Fruit fly (Drosophila melanogaster): Measurements from ENCODE around the gene Rsod.

The Rsod gene

dm6 chr3R:30170671-30171667 lies at the start of gene Rsod:
Gene Rsod, minus strand, starts transcription at chr3R:30171207.
- TF ChIP-seq kay (GFP tag; ENCODE audit: borderline replicate concordance) (no peak), CG14711 (tag; optimal IDR thresholded peaks at IDR 0.05) (no peak), CG7045 (GFP tag; optimal IDR thresholded peaks at IDR 0.05) (no peak), CG33017 (tag; optimal IDR thresholded peaks at IDR 0.05) (no peak), ovo (GFP tag; optimal IDR thresholded peaks at IDR 0.05) (no peak), CG1620 (GFP tag; optimal IDR thresholded peaks at IDR 0.05) (no peak), tj (GFP tag; optimal IDR thresholded peaks at IDR 0.05) (no peak), cnc (optimal IDR thresholded peaks at IDR 0.05) (no peak)

dm6 chr3R:30216210-30216609 lies 45.2 kb upstream of the Rsod start, which contains the start of gene CecC:
Gene CecC, plus strand, starts transcription at chr3R:30216484.
- no peak for TF ChIP-seq Mnt (GFP tag; optimal IDR thresholded peaks at IDR 0.05)
- TF ChIP-seq kay (GFP tag; ENCODE audit: borderline replicate concordance) = no peak
- TF ChIP-seq CG5204 (GFP tag; optimal IDR thresholded peaks at IDR 0.05) = no peak
- no peak for TF ChIP-seq CG14711 (tag; optimal IDR thresholded peaks at IDR 0.05)
- no peak for TF ChIP-seq tj (GFP tag; optimal IDR thresholded peaks at IDR 0.05)
- TF ChIP-seq CG7045 (GFP tag; optimal IDR thresholded peaks at IDR 0.05) = no peak
- no peak for TF ChIP-seq CG1620 (GFP tag; optimal IDR thresholded peaks at IDR 0.05)
- no peak for TF ChIP-seq CG11617 (GFP tag; optimal IDR thresholded peaks at IDR 0.05)
- no peak for TF ChIP-seq Hr96 (GFP tag; optimal IDR thresholded peaks at IDR 0.05)
- no peak for TF ChIP-seq ovo (GFP tag; optimal IDR thresholded peaks at IDR 0.05)
- TF ChIP-seq cnc (optimal IDR thresholded peaks at IDR 0.05) = no peak
- no peak for TF ChIP-seq CG12768 (GFP tag; optimal IDR thresholded peaks at IDR 0.05)
- no peak for TF ChIP-seq bab1 (GFP tag; optimal IDR thresholded peaks at IDR 0.05)
- TF ChIP-seq CG33017 (tag; optimal IDR thresholded peaks at IDR 0.05) = no peak

- TF ChIP-seq CG14711 (tag; optimal IDR thresholded peaks at IDR 0.05) (no peak), CG33017 (tag; optimal IDR thresholded peaks at IDR 0.05) (no peak), Mnt (GFP tag; optimal IDR thresholded peaks at IDR 0.05) (no peak), Crg-1 (GFP tag; optimal IDR thresholded peaks at IDR 0.05) (no peak), Clk (GFP tag; optimal IDR thresholded peaks at IDR 0.05) (no peak), CG5204 (GFP tag; optimal IDR thresholded peaks at IDR 0.05) (no peak), CG1620 (GFP tag; optimal IDR thresholded peaks at IDR 0.05) (no peak), tj (GFP tag; optimal IDR thresholded peaks at IDR 0.05) (no peak), ovo (GFP tag; optimal IDR thresholded peaks at IDR 0.05) (no peak), pad (GFP tag; optimal IDR thresholded peaks at IDR 0.05) (no peak), CG11617 (GFP tag; optimal IDR thresholded peaks at IDR 0.05) (no peak), CG7101 (tag; optimal IDR thresholded peaks at IDR 0.05) (no peak), cnc (optimal IDR thresholded peaks at IDR 0.05) (no peak), CG12768 (GFP tag; optimal IDR thresholded peaks at IDR 0.05) (no peak)
Measured at dm6 chr3R:30215020-30215419, 44.0 kb upstream of the Rsod start.

DNA sequence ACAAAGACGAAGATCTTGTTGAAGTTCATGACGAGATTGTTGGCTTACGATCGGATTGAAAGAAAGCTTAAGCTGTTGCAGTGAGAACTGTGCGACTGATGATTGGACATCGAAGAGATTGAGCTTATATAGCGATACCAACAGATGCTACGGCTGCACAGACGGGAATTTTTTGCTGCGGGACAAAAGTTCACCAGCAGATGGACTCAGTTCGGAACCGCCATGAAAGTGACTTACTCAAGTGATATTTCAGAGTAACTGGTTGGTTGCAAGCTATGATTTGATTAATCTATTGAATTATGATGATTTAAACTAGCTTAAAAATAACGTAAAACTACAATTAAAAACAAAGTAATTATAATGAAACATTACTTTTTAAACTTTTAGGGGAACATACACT lies 42.7 kb upstream of the Rsod start, which contains the start of gene CecB:
CecB (minus strand) TSS at position 101 of the 400 bp plus-strand sequence.
- TF ChIP-seq Crg-1 (GFP tag; optimal IDR thresholded peaks at IDR 0.05) (no peak), pad (GFP tag; optimal IDR thresholded peaks at IDR 0.05) (no peak), CG11617 (GFP tag; optimal IDR thresholded peaks at IDR 0.05) (no peak), tj (GFP tag; optimal IDR thresholded peaks at IDR 0.05) (no peak), cnc (optimal IDR thresholded peaks at IDR 0.05) (no peak), CG12768 (GFP tag; optimal IDR thresholded peaks at IDR 0.05) (no peak), CG33017 (tag; optimal IDR thresholded peaks at IDR 0.05) (no peak), CG7101 (tag; optimal IDR thresholded peaks at IDR 0.05) (no peak), Mnt (GFP tag; optimal IDR thresholded peaks at IDR 0.05) (no peak), CG14711 (tag; optimal IDR thresholded peaks at IDR 0.05) (no peak), Clk (GFP tag; optimal IDR thresholded peaks at IDR 0.05) (no peak), toe (GFP tag; optimal IDR thresholded peaks at IDR 0.05) (no peak), cic (GFP tag; optimal IDR thresholded peaks at IDR 0.05) (no peak)

dm6 chr3R:30211856-30212255 lies 40.8 kb upstream of the Rsod start, which contains the start of gene CecA2:
Gene CecA2, plus strand, starts transcription at chr3R:30212156.
- TF ChIP-seq cic (GFP tag; optimal IDR thresholded peaks at IDR 0.05) (no peak), ovo (GFP tag; optimal IDR thresholded peaks at IDR 0.05) (no peak), Hr96 (GFP tag; optimal IDR thresholded peaks at IDR 0.05) (no peak), cnc (optimal IDR thresholded peaks at IDR 0.05) (no peak), tj (GFP tag; optimal IDR thresholded peaks at IDR 0.05) (no peak), CG1620 (GFP tag; optimal IDR thresholded peaks at IDR 0.05) (no peak), CG7101 (tag; optimal IDR thresholded peaks at IDR 0.05) (no peak), kay (GFP tag; ENCODE audit: borderline replicate concordance) (no peak), CG33017 (tag; optimal IDR thresholded peaks at IDR 0.05) (no peak)

DNA sequence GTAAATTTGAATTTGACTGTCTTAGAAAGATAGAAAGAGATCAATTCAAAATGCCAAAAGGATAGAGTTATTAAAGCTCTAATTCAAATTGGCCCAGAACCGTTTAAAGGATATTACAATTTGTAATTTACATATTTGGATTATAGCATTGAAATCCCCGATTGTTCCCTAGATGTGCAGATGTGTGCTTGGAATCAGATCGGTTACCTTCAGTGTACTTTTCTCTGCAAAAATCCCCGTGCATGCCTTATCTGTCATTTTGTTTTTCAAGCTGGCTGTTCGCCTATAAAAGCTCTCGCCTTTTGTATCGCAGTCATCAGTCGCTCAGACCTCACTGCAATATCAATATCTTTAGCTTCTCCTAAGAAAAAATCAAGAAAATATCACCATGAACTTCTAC lies 39.6 kb upstream of the Rsod start, which contains the start of gene CecA1:
CecA1 (plus strand) TSS at position 315 of the 400 bp plus-strand sequence.
- TF ChIP-seq kay (GFP tag; ENCODE audit: borderline replicate concordance) = no peak
- TF ChIP-seq CG11617 (GFP tag; optimal IDR thresholded peaks at IDR 0.05) = no peak
- no peak for TF ChIP-seq CG7101 (tag; optimal IDR thresholded peaks at IDR 0.05)
- TF ChIP-seq CG12768 (GFP tag; optimal IDR thresholded peaks at IDR 0.05) = no peak
- no peak for TF ChIP-seq CG33017 (tag; optimal IDR thresholded peaks at IDR 0.05)
- no peak for TF ChIP-seq tj (GFP tag; optimal IDR thresholded peaks at IDR 0.05)
- no peak for TF ChIP-seq cic (GFP tag; optimal IDR thresholded peaks at IDR 0.05)
- no peak for TF ChIP-seq Hr96 (GFP tag; optimal IDR thresholded peaks at IDR 0.05)

Measured in whole organism, adult.